Worm (Caenorhabditis elegans) whole organism, mixed stage, embryonic: ENCODE measurements around the gene algn-14.

ENCODE experiments used
- bed-3 ChIP-seq: fragments of 200-800 bp; sonication (Bioruptor generic); optimal IDR thresholded peaks from 3 replicates; lab custom pipeline; 2018; ENCODE audit warnings: mild to moderate bottlenecking, missing genetic modification characterization, moderate library complexity, missing compliant biosample characterization
- blmp-1 ChIP-seq: fragments of 150-350 bp; optimal IDR thresholded peaks from 2 replicates; lab custom pipeline; 2014; ENCODE audit warnings: missing biosample characterization, missing genetic modification characterization
- ceh-39 ChIP-seq: fragments of 150-350 bp; optimal IDR thresholded peaks from 2 replicates; lab custom pipeline; 2014; ENCODE audit warnings: missing biosample characterization, missing genetic modification characterization
- ceh-43 ChIP-seq: fragments of 200-800 bp; sonication (Bioruptor generic); optimal IDR thresholded peaks from 2 replicates; lab custom pipeline; 2018; ENCODE audit warnings: mild to moderate bottlenecking, missing genetic modification characterization, moderate library complexity, missing compliant biosample characterization
- ceh-83 ChIP-seq: fragments of 200-800 bp; sonication (Bioruptor generic); optimal IDR thresholded peaks from 2 replicates; lab custom pipeline; 2018; ENCODE audit warnings: mild to moderate bottlenecking, missing genetic modification characterization, missing compliant biosample characterization
- ces-1 ChIP-seq: fragments of 150-350 bp; optimal IDR thresholded peaks from 2 replicates; lab custom pipeline; 2014; ENCODE audit warnings: missing biosample characterization, missing genetic modification reagents, missing genetic modification characterization
- cnd-1 ChIP-seq: fragments of 200-800 bp; sonication (Bioruptor generic); optimal IDR thresholded peaks from 2 replicates; lab custom pipeline; 2018; ENCODE audit warnings: mild to moderate bottlenecking, missing genetic modification characterization, missing compliant biosample characterization
- drap-1 ChIP-seq: fragments of 200-800 bp; sonication (Bioruptor generic); optimal IDR thresholded peaks from 3 replicates; lab custom pipeline; 2018; ENCODE audit warnings: mild to moderate bottlenecking, missing genetic modification characterization, missing compliant biosample characterization
- elt-1 ChIP-seq: sonication (generic microtip); optimal IDR thresholded peaks from 2 replicates; lab custom pipeline; 2017; ENCODE audit warnings: missing genetic modification characterization, mild to moderate bottlenecking, missing compliant biosample characterization, antibody characterized with exemption, moderate library complexity, borderline replicate concordance; ENCODE audit not compliant: insufficient read depth
- elt-3 ChIP-seq: fragments of 150-350 bp; optimal IDR thresholded peaks from 2 replicates; lab custom pipeline; 2014; ENCODE audit warnings: missing biosample characterization, missing genetic modification characterization
- ham-2 ChIP-seq: fragments of 200-800 bp; sonication (Bioruptor generic); optimal IDR thresholded peaks from 2 replicates; lab custom pipeline; 2018; ENCODE audit warnings: mild to moderate bottlenecking, missing genetic modification characterization, missing compliant biosample characterization
- hlh-1 ChIP-seq: fragments of 150-350 bp; optimal IDR thresholded peaks from 2 replicates; lab custom pipeline; 2014; ENCODE audit warnings: missing biosample characterization, missing genetic modification reagents, missing genetic modification characterization
- lin-13 ChIP-seq: fragments of 150-350 bp; optimal IDR thresholded peaks from 2 replicates; lab custom pipeline; 2014; ENCODE audit warnings: missing biosample characterization, missing genetic modification characterization
- lin-32 ChIP-seq: fragments of 200-800 bp; sonication (Bioruptor generic); optimal IDR thresholded peaks from 2 replicates; lab custom pipeline; 2018; ENCODE audit warnings: mild to moderate bottlenecking, missing genetic modification characterization, missing compliant biosample characterization
- lsy-2 ChIP-seq: fragments of 150-350 bp; optimal IDR thresholded peaks from 2 replicates; lab custom pipeline; 2014; ENCODE audit warnings: missing biosample characterization, missing genetic modification characterization
- mep-1 ChIP-seq: fragments of 150-350 bp; optimal IDR thresholded peaks from 2 replicates; lab custom pipeline; 2017; ENCODE audit warnings: missing biosample characterization, missing genetic modification reagents, missing genetic modification characterization, inconsistent platforms
- mls-2 ChIP-seq: sonication (generic microtip); optimal IDR thresholded peaks from 2 replicates; lab custom pipeline; 2016; ENCODE audit warnings: mild to moderate bottlenecking, missing genetic modification characterization, moderate library complexity, missing compliant biosample characterization
- nhr-12 ChIP-seq: fragments of 150-350 bp; optimal IDR thresholded peaks from 2 replicates; lab custom pipeline; 2014; ENCODE audit warnings: missing biosample characterization, missing genetic modification characterization
- nhr-2 ChIP-seq: fragments of 150-350 bp; optimal IDR thresholded peaks from 2 replicates; lab custom pipeline; 2014; ENCODE audit warnings: missing biosample characterization, missing genetic modification characterization
- nhr-237 ChIP-seq: fragments of 150-350 bp; optimal IDR thresholded peaks from 2 replicates; lab custom pipeline; 2014; ENCODE audit warnings: missing biosample characterization, missing genetic modification characterization
- nhr-28 ChIP-seq: fragments of 150-350 bp; optimal IDR thresholded peaks from 2 replicates; lab custom pipeline; 2014; ENCODE audit warnings: missing biosample characterization, missing genetic modification characterization
- nhr-76 ChIP-seq: sonication (generic microtip); optimal IDR thresholded peaks from 2 replicates; lab custom pipeline; 2017; ENCODE audit warnings: missing biosample characterization, missing genetic modification characterization
- sem-2 ChIP-seq: fragments of 200-800 bp; sonication (Bioruptor generic); optimal IDR thresholded peaks from 2 replicates; lab custom pipeline; 2018; ENCODE audit warnings: mild to moderate bottlenecking, missing genetic modification characterization, missing compliant biosample characterization
- snpc-4 ChIP-seq: fragments of 150-350 bp; optimal IDR thresholded peaks from 2 replicates; lab custom pipeline; 2014; ENCODE audit warnings: missing biosample characterization, missing genetic modification characterization
- sptf-1 ChIP-seq: sonication (generic microtip); optimal IDR thresholded peaks from 2 replicates; lab custom pipeline; 2017; ENCODE audit warnings: mild to moderate bottlenecking, missing genetic modification characterization, moderate library complexity, missing compliant biosample characterization
- tbx-8 ChIP-seq: fragments of 200-800 bp; sonication (Bioruptor generic); optimal IDR thresholded peaks from 2 replicates; lab custom pipeline; 2018; ENCODE audit warnings: mild to moderate bottlenecking, missing genetic modification characterization, moderate library complexity, missing compliant biosample characterization
- unc-120 ChIP-seq: sonication (generic microtip); optimal IDR thresholded peaks from 2 replicates; lab custom pipeline; 2017; ENCODE audit warnings: missing genetic modification characterization, missing compliant biosample characterization; ENCODE audit not compliant: poor library complexity, severe bottlenecking
- unc-62 ChIP-seq: fragments of 150-350 bp; optimal IDR thresholded peaks from 2 replicates; lab custom pipeline; 2014; ENCODE audit warnings: missing biosample characterization, missing genetic modification reagents, missing genetic modification characterization
- zip-8 ChIP-seq: fragments of 150-350 bp; optimal IDR thresholded peaks from 2 replicates; lab custom pipeline; 2014; ENCODE audit warnings: missing biosample characterization, missing genetic modification characterization
- ztf-11 ChIP-seq: fragments of 150-350 bp; optimal IDR thresholded peaks from 2 replicates; lab custom pipeline; 2014; ENCODE audit warnings: missing biosample characterization, missing genetic modification characterization

The algn-14 gene

ce11 chrIV:3794437-3794836 lies 8.8 kb downstream of the algn-14 start, which contains the start of gene K09B3.1:
K09B3.1 (plus strand) TSS chrIV:3794737.
- TF ChIP-seq sem-2 (GFP tag; lab: Kevin White, UChicago) (no peak), nhr-2 (tag; lab: Kevin White, UChicago) (no peak), ceh-43 (GFP tag; lab: Kevin White, UChicago) (no peak), mep-1 (no peak), nhr-76 (tag; lab: Kevin White, UChicago) (no peak), nhr-12 (tag; lab: Kevin White, UChicago) (no peak), ces-1 (GFP tag; lab: Kevin White, UChicago) (no peak), drap-1 (no peak), elt-1 (tag; lab: Kevin White, UChicago) (no peak), zip-8 (tag; lab: Kevin White, UChicago) (no peak)

ce11 chrIV:3783910-3784309 lies 19.3 kb downstream of the algn-14 start, which contains the start of gene glct-6:
glct-6 (plus strand) TSS chrIV:3784210.
- TF ChIP-seq lsy-2 (tag; lab: Kevin White, UChicago) (no peak), ceh-39 (tag; lab: Kevin White, UChicago) (no peak), snpc-4 (no peak), ham-2 (GFP tag; lab: Kevin White, UChicago) (no peak), nhr-28 (no peak), blmp-1 (no peak), lin-13 (tag; lab: Kevin White, UChicago) (no peak), tbx-8 (no peak), cnd-1 (tag; lab: Kevin White, UChicago) (no peak), ces-1 (GFP tag; lab: Kevin White, UChicago) (no peak), elt-1 (tag; lab: Kevin White, UChicago) (no peak), sem-2 (GFP tag; lab: Kevin White, UChicago) (no peak), ceh-83 (GFP tag; lab: Kevin White, UChicago) (no peak), elt-3 (no peak), ztf-11 (tag; lab: Kevin White, UChicago) (no peak), ceh-43 (GFP tag; lab: Kevin White, UChicago) (no peak), unc-62 (GFP tag; lab: Kevin White, UChicago) (no peak), hlh-1 (tag; lab: Kevin White, UChicago) (no peak)

ce11 chrIV:3781539-3781938 lies 21.7 kb downstream of the algn-14 start:
- TF ChIP-seq unc-62 (GFP tag; lab: Kevin White, UChicago), result peak; percentile 58
- TF ChIP-seq tbx-8, result no peak
- TF ChIP-seq, all 35 proteins: peak for 1

- TF ChIP-seq unc-120 (tag; lab: Kevin White, UChicago), result no peak
- TF ChIP-seq mls-2, result no peak
- TF ChIP-seq elt-3, result no peak
- TF ChIP-seq lsy-2 (tag; lab: Kevin White, UChicago), result no peak
- no peak for TF ChIP-seq tbx-8
- TF ChIP-seq ceh-83 (GFP tag; lab: Kevin White, UChicago), result no peak
- TF ChIP-seq ham-2 (GFP tag; lab: Kevin White, UChicago), result no peak
- no peak for TF ChIP-seq bed-3 (GFP tag; lab: Kevin White, UChicago)
- no peak for TF ChIP-seq sptf-1 (tag; lab: Kevin White, UChicago)
- no peak for TF ChIP-seq ceh-43 (GFP tag; lab: Kevin White, UChicago)
- no peak for TF ChIP-seq nhr-237
These were observed 29.1 kb downstream of the algn-14 start for ce11 chrIV:3774160-3774559.

- TF ChIP-seq mls-2, result peak; percentile 6
- no peak for TF ChIP-seq ztf-11 (tag; lab: Kevin White, UChicago)
- TF ChIP-seq elt-1 (tag; lab: Kevin White, UChicago), result no peak
- TF ChIP-seq hlh-1 (tag; lab: Kevin White, UChicago), result peak; percentile 57
- TF ChIP-seq, all 35 proteins: peak for 2
These were observed 35.5 kb downstream of the algn-14 start for ce11 chrIV:3767749-3768148.

- peak; percentile 55 for TF ChIP-seq ceh-83 (GFP tag; lab: Kevin White, UChicago)
- TF ChIP-seq mep-1, result peak; percentile 14
- no peak for TF ChIP-seq snpc-4
- no peak for TF ChIP-seq ces-1 (GFP tag; lab: Kevin White, UChicago)
- TF ChIP-seq lin-13 (tag; lab: Kevin White, UChicago), result no peak
- no peak for TF ChIP-seq nhr-12 (tag; lab: Kevin White, UChicago)
- no peak for TF ChIP-seq hlh-1 (tag; lab: Kevin White, UChicago)
- no peak for TF ChIP-seq mls-2
- TF ChIP-seq nhr-2 (tag; lab: Kevin White, UChicago), result no peak
- no peak for TF ChIP-seq lsy-2 (tag; lab: Kevin White, UChicago)
- no peak for TF ChIP-seq drap-1
- no peak for TF ChIP-seq lin-32 (GFP tag; lab: Kevin White, UChicago)
- TF ChIP-seq elt-1 (tag; lab: Kevin White, UChicago), result no peak
- no peak for TF ChIP-seq nhr-76 (tag; lab: Kevin White, UChicago)
- no peak for TF ChIP-seq blmp-1
- no peak for TF ChIP-seq ceh-43 (GFP tag; lab: Kevin White, UChicago)
- TF ChIP-seq tbx-8, result no peak
- TF ChIP-seq, all 35 proteins: peak for 2
These were observed 36.6 kb downstream of the algn-14 start, which contains the start of gene vab-2 for ce11 chrIV:3766589-3766988. vab-2 (minus strand) TSS chrIV:3766826.
